Fruit fly (Drosophila melanogaster) whole organism, embryonic: Measurements from ENCODE around the gene loqs.

Experiments used
- Ada2b ChIP-seq: fragments of 200-800 bp; sonication (Bioruptor generic); IDR thresholded peaks from 2 replicates; pipeline ENCODE4 v1.3.6; 2022; ENCODE audit warnings: missing biosample characterization, missing genetic modification characterization
- Adf1 ChIP-seq: fragments of 200-800 bp; sonication (Bioruptor generic); IDR thresholded peaks from 2 replicates; pipeline ENCODE4 v1.3.6; 2022; ENCODE audit warnings: missing biosample characterization, missing genetic modification characterization
- CG12104 ChIP-seq: fragments of 200-800 bp; sonication (Bioruptor generic); optimal IDR thresholded peaks from 3 replicates; lab custom pipeline; 2016; ENCODE audit warnings: missing biosample characterization, missing genetic modification characterization
- CG12659 ChIP-seq: fragments of 200-800 bp; sonication (Bioruptor generic); optimal IDR thresholded peaks from 3 replicates; lab custom pipeline; 2017; ENCODE audit warnings: mild to moderate bottlenecking, missing biosample characterization, missing genetic modification reagents, missing genetic modification characterization
- CG14667 ChIP-seq: fragments of 200-800 bp; sonication (Bioruptor generic); IDR thresholded peaks from 2 replicates; pipeline ENCODE4 v1.3.6; 2022; ENCODE audit warnings: missing biosample characterization, missing genetic modification characterization
- CG15479 ChIP-seq: fragments of 200-800 bp; sonication (Bioruptor generic); optimal IDR thresholded peaks from 3 replicates; lab custom pipeline; 2019; ENCODE audit warnings: missing biosample characterization, mild to moderate bottlenecking, missing genetic modification characterization, moderate library complexity
- CG15514 ChIP-seq: fragments of 200-800 bp; sonication (Bioruptor generic); optimal IDR thresholded peaks from 3 replicates; lab custom pipeline; 2017; ENCODE audit warnings: missing biosample characterization, missing genetic modification characterization, mild to moderate bottlenecking, moderate library complexity, missing genetic modification reagents
- CG1602 ChIP-seq: fragments of 200-800 bp; sonication (Bioruptor generic); optimal IDR thresholded peaks from 3 replicates; lab custom pipeline; 2016; ENCODE audit warnings: missing biosample characterization, missing genetic modification characterization
- CG17361 ChIP-seq: fragments of 200-800 bp; sonication (Bioruptor generic); IDR thresholded peaks from 3 replicates; pipeline ENCODE4 v1.3.6; 2022; ENCODE audit warnings: missing biosample characterization, missing genetic modification characterization
- CG2116 ChIP-seq: fragments of 200-800 bp; sonication (Bioruptor generic); optimal IDR thresholded peaks from 3 replicates; lab custom pipeline; 2018; ENCODE audit warnings: missing biosample characterization, mild to moderate bottlenecking, missing genetic modification characterization
- CG3065 ChIP-seq: fragments of 200-800 bp; sonication (Bioruptor generic); optimal IDR thresholded peaks from 2 replicates; lab custom pipeline; 2016; ENCODE audit warnings: missing biosample characterization, missing genetic modification characterization
- CG31365 ChIP-seq: fragments of 200-800 bp; sonication (Bioruptor generic); optimal IDR thresholded peaks from 2 replicates; lab custom pipeline; 2018; ENCODE audit warnings: missing biosample characterization, mild to moderate bottlenecking, missing genetic modification characterization
- CG3281 ChIP-seq: fragments of 200-800 bp; sonication (Bioruptor generic); optimal IDR thresholded peaks from 3 replicates; lab custom pipeline; 2017; ENCODE audit warnings: missing biosample characterization, mild to moderate bottlenecking, missing genetic modification characterization
- CG34422 ChIP-seq: fragments of 200-800 bp; sonication (Bioruptor generic); IDR thresholded peaks from 3 replicates; pipeline ENCODE4 v1.3.6; 2022; ENCODE audit warnings: missing biosample characterization, missing genetic modification characterization
- CG42726 ChIP-seq: fragments of 200-800 bp; sonication (Bioruptor generic); IDR thresholded peaks from 2 replicates; pipeline ENCODE4 v1.3.6; 2022; ENCODE audit warnings: missing biosample characterization, missing genetic modification characterization; ENCODE audit not compliant: partially characterized antibody
- CG4617 ChIP-seq: fragments of 200-800 bp; sonication (Bioruptor generic); optimal IDR thresholded peaks from 3 replicates; lab custom pipeline; 2016; ENCODE audit warnings: missing biosample characterization, missing genetic modification characterization, borderline replicate concordance
- CG5953 ChIP-seq: fragments of 200-800 bp; sonication (Bioruptor generic); IDR thresholded peaks from 2 replicates; pipeline ENCODE4 v1.3.6; 2022; ENCODE audit warnings: missing biosample characterization, missing genetic modification characterization
- CG6689 ChIP-seq: fragments of 200-800 bp; sonication (Bioruptor generic); IDR thresholded peaks from 2 replicates; pipeline ENCODE4 v1.3.6; 2022; ENCODE audit warnings: missing biosample characterization, missing genetic modification characterization
- CG6854 ChIP-seq: fragments of 200-800 bp; sonication (Bioruptor generic); optimal IDR thresholded peaks from 3 replicates; lab custom pipeline; 2017; ENCODE audit warnings: missing biosample characterization, mild to moderate bottlenecking, missing genetic modification characterization
- CG7271 ChIP-seq: fragments of 200-800 bp; sonication (Bioruptor generic); optimal IDR thresholded peaks from 2 replicates; lab custom pipeline; 2018; ENCODE audit warnings: missing biosample characterization, mild to moderate bottlenecking, missing genetic modification characterization, moderate library complexity
- CG8290 ChIP-seq, 3 experiments: fragments of 200-800 bp; sonication (Bioruptor generic); optimal IDR thresholded peaks; 2 replicates each; lab custom pipeline; 2016 to 2019; ENCODE audit warnings: missing biosample characterization in 3 of 3, missing genetic modification characterization in 3 of 3, mild to moderate bottlenecking in 2 of 3, moderate library complexity in 1 of 3
- CG8359 ChIP-seq: fragments of 200-800 bp; sonication (Bioruptor generic); optimal IDR thresholded peaks from 2 replicates; lab custom pipeline; 2017; ENCODE audit warnings: missing biosample characterization, mild to moderate bottlenecking, missing genetic modification characterization, borderline replicate concordance
- CG8924 ChIP-seq: fragments of 200-800 bp; optimal IDR thresholded peaks from 3 replicates; lab custom pipeline; 2019; ENCODE audit warnings: missing biosample characterization, mild to moderate bottlenecking, missing genetic modification characterization, moderate library complexity
- CG9797 ChIP-seq: fragments of 200-800 bp; sonication (Bioruptor generic); optimal IDR thresholded peaks from 3 replicates; lab custom pipeline; 2018; ENCODE audit warnings: missing biosample characterization, mild to moderate bottlenecking, missing genetic modification characterization
- CG9876 ChIP-seq: fragments of 200-800 bp; sonication (Bioruptor generic); optimal IDR thresholded peaks from 2 replicates; lab custom pipeline; 2016; ENCODE audit warnings: missing biosample characterization, missing genetic modification characterization
- CG9932 ChIP-seq: fragments of 200-800 bp; sonication (Bioruptor generic); IDR thresholded peaks from 2 replicates; pipeline ENCODE4 v1.3.6; 2022; ENCODE audit warnings: missing biosample characterization, missing genetic modification characterization
- Dip3 ChIP-seq: fragments of 200-800 bp; sonication (Bioruptor generic); optimal IDR thresholded peaks from 3 replicates; lab custom pipeline; 2016; ENCODE audit warnings: missing biosample characterization, missing genetic modification characterization
- Doc2 ChIP-seq: fragments of 200-800 bp; sonication (Bioruptor generic); IDR thresholded peaks from 2 replicates; pipeline ENCODE4 v1.3.6; 2022; ENCODE audit warnings: missing biosample characterization, missing genetic modification characterization
- HLH4C ChIP-seq: fragments of 200-800 bp; sonication (Bioruptor generic); IDR thresholded peaks from 3 replicates; pipeline ENCODE4 v1.3.6; 2022; ENCODE audit warnings: missing biosample characterization, missing genetic modification characterization; ENCODE audit not compliant: partially characterized antibody
- Hmx ChIP-seq: fragments of 200-800 bp; sonication (Bioruptor generic); optimal IDR thresholded peaks from 2 replicates; lab custom pipeline; 2016; ENCODE audit warnings: missing biosample characterization, missing genetic modification characterization
- Hr39 ChIP-seq: fragments of >200 bp; optimal IDR thresholded peaks from 2 replicates; lab custom pipeline; 2017
- Nf-YC ChIP-seq: fragments of 200-800 bp; optimal IDR thresholded peaks from 3 replicates; lab custom pipeline; 2019; ENCODE audit warnings: missing biosample characterization, mild to moderate bottlenecking, missing genetic modification characterization, moderate library complexity
- Optix ChIP-seq: fragments of 200-800 bp; sonication (Bioruptor generic); IDR thresholded peaks from 3 replicates; pipeline ENCODE4 v1.3.6; 2022; ENCODE audit warnings: missing biosample characterization, missing genetic modification characterization
- Tbp ChIP-seq: fragments of >200 bp; optimal IDR thresholded peaks from 2 replicates; lab custom pipeline; 2018; ENCODE audit warnings: missing biosample characterization, missing genetic modification characterization
- ci ChIP-seq: fragments of 200-800 bp; sonication (Bioruptor generic); IDR thresholded peaks from 3 replicates; pipeline ENCODE4 v1.3.6; 2022; ENCODE audit warnings: missing biosample characterization, missing genetic modification characterization
- croc ChIP-seq: fragments of 200-800 bp; sonication (Bioruptor generic); conservative IDR thresholded peaks from 3 replicates; pipeline ENCODE4 v1.3.6; 2022; ENCODE audit warnings: missing biosample characterization, missing genetic modification characterization
- eyg ChIP-seq: fragments of 200-800 bp; sonication (Bioruptor generic); optimal IDR thresholded peaks from 3 replicates; lab custom pipeline; 2016; ENCODE audit warnings: missing biosample characterization, missing genetic modification characterization
- gem ChIP-seq: fragments of 200-800 bp; sonication (Bioruptor generic); optimal IDR thresholded peaks from 2 replicates; lab custom pipeline; 2019; ENCODE audit warnings: missing biosample characterization, mild to moderate bottlenecking, missing genetic modification characterization, moderate library complexity
- insv ChIP-seq, 2 experiments: fragments of 200-800 bp; sonication (Bioruptor generic); optimal IDR thresholded peaks; 3 replicates each; lab custom pipeline; 2016 to 2018; ENCODE audit warnings: missing biosample characterization in 2 of 2, missing genetic modification characterization in 2 of 2
- ken ChIP-seq: fragments of 200-800 bp; sonication (Bioruptor generic); IDR thresholded peaks from 3 replicates; pipeline ENCODE4 v1.3.6; 2022; ENCODE audit warnings: missing biosample characterization, missing genetic modification characterization
- lilli ChIP-seq: fragments of 200-800 bp; sonication (Bioruptor generic); optimal IDR thresholded peaks from 3 replicates; lab custom pipeline; 2016; ENCODE audit warnings: missing biosample characterization, missing genetic modification characterization
- lmd ChIP-seq: fragments of 200-800 bp; sonication (Bioruptor generic); IDR thresholded peaks from 2 replicates; pipeline ENCODE4 v1.3.6; 2022; ENCODE audit warnings: missing biosample characterization, missing genetic modification characterization
- nom ChIP-seq: fragments of 200-800 bp; sonication (Bioruptor generic); optimal IDR thresholded peaks from 2 replicates; lab custom pipeline; 2017; ENCODE audit warnings: missing biosample characterization, missing genetic modification characterization, mild to moderate bottlenecking, moderate library complexity, missing genetic modification reagents
- peb ChIP-seq: fragments of 200-800 bp; sonication (Bioruptor generic); IDR thresholded peaks from 2 replicates; pipeline ENCODE4 v1.3.6; 2022; ENCODE audit warnings: missing biosample characterization, missing genetic modification characterization
- psq ChIP-seq: fragments of 200-800 bp; sonication (Bioruptor generic); optimal IDR thresholded peaks from 2 replicates; lab custom pipeline; 2017; ENCODE audit warnings: missing biosample characterization, missing genetic modification characterization
- row ChIP-seq: fragments of 200-800 bp; sonication (Bioruptor generic); IDR thresholded peaks from 3 replicates; pipeline ENCODE4 v1.3.6; 2022; ENCODE audit warnings: missing biosample characterization, missing genetic modification characterization
- sens ChIP-seq: fragments of 200-800 bp; sonication (Bioruptor generic); peaks from one replicate; lab custom pipeline; 2016; ENCODE audit warnings: missing biosample characterization, missing genetic modification characterization
- shn ChIP-seq: fragments of 200-800 bp; sonication (Bioruptor generic); optimal IDR thresholded peaks from 3 replicates; lab custom pipeline; 2016; ENCODE audit warnings: missing biosample characterization, missing genetic modification characterization
- stwl ChIP-seq: fragments of 200-800 bp; sonication (Bioruptor generic); optimal IDR thresholded peaks from 3 replicates; lab custom pipeline; 2018; ENCODE audit warnings: missing biosample characterization, mild to moderate bottlenecking, missing genetic modification characterization, moderate library complexity
- trem ChIP-seq: fragments of 200-800 bp; optimal IDR thresholded peaks from 3 replicates; lab custom pipeline; 2019; ENCODE audit warnings: missing biosample characterization, mild to moderate bottlenecking, missing genetic modification characterization, moderate library complexity
- wdn ChIP-seq: fragments of 200-800 bp; sonication (Bioruptor generic); IDR thresholded peaks from 2 replicates; pipeline ENCODE4 v1.3.6; 2022; ENCODE audit warnings: missing biosample characterization, missing genetic modification characterization

The loqs gene

dm6 chr2L:13382351-13383029 is at the start of gene loqs (continued):
- TF ChIP-seq CG8924 (tag; lab: Kevin White, UChicago), result peak; percentile 31
- peak; percentile 24 for TF ChIP-seq lilli (GFP tag; lab: Kevin White, UChicago)
- TF ChIP-seq CG9876 (GFP tag; lab: Kevin White, UChicago), result no peak
- no peak for TF ChIP-seq CG6854 (GFP tag; lab: Kevin White, UChicago)
- TF ChIP-seq ci (GFP tag; lab: Robert Waterston, UW), result no peak
- TF ChIP-seq nom (GFP tag; lab: Kevin White, UChicago), result no peak
- TF ChIP-seq ken (GFP tag; lab: Robert Waterston, UW), result no peak
- no peak for TF ChIP-seq CG31365 (tag; lab: Kevin White, UChicago)
- no peak for TF ChIP-seq CG3065
- TF ChIP-seq CG8290 (GFP tag; optimal IDR thresholded peaks at IDR 0.05; lab: Kevin White, UChicago), result peak; percentile 52
- no peak for TF ChIP-seq CG8290 (tag; optimal IDR thresholded peaks at IDR 0.05; lab: Kevin White, UChicago)
- TF ChIP-seq CG6689, result 0 out of 2 replicates have a peak, but pooled peaks have one; percentile 5
- TF ChIP-seq CG15479, result no peak
- no peak for TF ChIP-seq peb (GFP tag; lab: Robert Waterston, UW)
- no peak for TF ChIP-seq eyg
- peak; percentile 10; the same call in 1 of the 2 replicates for TF ChIP-seq Ada2b (GFP tag; lab: Robert Waterston, UW)
- no peak for TF ChIP-seq CG42726 (GFP tag; lab: Robert Waterston, UW)
- TF ChIP-seq CG7271, result no peak
- TF ChIP-seq CG3281, result no peak
- no peak for TF ChIP-seq Doc2 (GFP tag; lab: Robert Waterston, UW)
- no peak for TF ChIP-seq Hmx
- TF ChIP-seq stwl (tag; lab: Kevin White, UChicago), result peak; percentile 50
- TF ChIP-seq CG9797 (GFP tag; lab: Kevin White, UChicago), result no peak
- 0 out of 3 replicates have a peak, but pooled peaks have one; percentile 46 for TF ChIP-seq HLH4C (GFP tag; lab: Robert Waterston, UW)
- peak; percentile 55 for TF ChIP-seq CG9932 (GFP tag; lab: Robert Waterston, UW)
- no peak for TF ChIP-seq Adf1
- TF ChIP-seq wdn, result no peak
- no peak for TF ChIP-seq CG12104 (GFP tag; lab: Kevin White, UChicago)
- TF ChIP-seq CG17361 (GFP tag; lab: Robert Waterston, UW), result 0 out of 3 replicates have a peak, but pooled peaks have one; percentile 27
- TF ChIP-seq row (GFP tag; lab: Robert Waterston, UW), result peak; percentile 62
- TF ChIP-seq croc, result no peak
- TF ChIP-seq Dip3 (GFP tag; lab: Kevin White, UChicago), result no peak
- no peak for TF ChIP-seq CG1602 (GFP tag; lab: Kevin White, UChicago)
- no peak for TF ChIP-seq Nf-YC (tag; lab: Kevin White, UChicago)
- no peak for TF ChIP-seq Optix (GFP tag; lab: Robert Waterston, UW)
- no peak for TF ChIP-seq CG14667 (GFP tag; lab: Robert Waterston, UW)
- peak; percentile 32 for TF ChIP-seq sens (GFP tag; lab: Kevin White, UChicago)
- TF ChIP-seq shn (GFP tag; lab: Kevin White, UChicago), result no peak
- TF ChIP-seq CG15514 (GFP tag; lab: Kevin White, UChicago), result peak; percentile 18
- TF ChIP-seq Tbp (GFP tag; lab: Kevin White, UChicago), result no peak
- no peak for TF ChIP-seq psq
- TF ChIP-seq CG8359 (GFP tag; lab: Kevin White, UChicago), result no peak
- TF ChIP-seq Hr39 (lab: Kevin White, UChicago), result no peak
- TF ChIP-seq trem, result peak; percentile 54
- peak; percentile 83 for TF ChIP-seq CG2116 (GFP tag; lab: Kevin White, UChicago)
- no peak for TF ChIP-seq lmd
- peak; percentile 31 for TF ChIP-seq CG4617 (GFP tag; lab: Kevin White, UChicago)
- peak; percentile 50 for TF ChIP-seq gem (tag; lab: Kevin White, UChicago)
- no peak for TF ChIP-seq CG34422 (GFP tag; lab: Robert Waterston, UW)
- no peak for TF ChIP-seq CG5953 (GFP tag; lab: Robert Waterston, UW)
- peak; percentile 49 for TF ChIP-seq CG12659
- no peak for TF ChIP-seq insv (GFP tag; optimal IDR thresholded peaks at IDR 0.05; lab: Kevin White, UChicago)
